Worm (Caenorhabditis elegans) whole organism, L2 larva: Measurements from ENCODE around the gene F58B4.7.

ENCODE experiments used
- ZK546.5 ChIP-seq: sonication (generic microtip); optimal IDR thresholded peaks from 2 replicates; lab custom pipeline; 2017; ENCODE audit warnings: missing biosample characterization, missing genetic modification characterization
- ama-1 ChIP-seq: fragments of 150-350 bp; optimal IDR thresholded peaks from 2 replicates; lab custom pipeline; 2018; ENCODE audit warnings: inconsistent platforms
- elt-3 ChIP-seq: sonication (generic microtip); optimal IDR thresholded peaks from 2 replicates; lab custom pipeline; 2017; ENCODE audit warnings: missing biosample characterization, missing genetic modification characterization
- nhr-237 ChIP-seq: fragments of 150-350 bp; optimal IDR thresholded peaks from 2 replicates; lab custom pipeline; 2014; ENCODE audit warnings: missing biosample characterization, missing genetic modification characterization
- nhr-25 ChIP-seq: fragments of 150-350 bp; sonication (generic microtip); optimal IDR thresholded peaks from 3 replicates; lab custom pipeline; 2014; ENCODE audit warnings: missing biosample characterization, missing genetic modification characterization
- snpc-4 ChIP-seq: fragments of 150-350 bp; optimal IDR thresholded peaks from 2 replicates; lab custom pipeline; 2014; ENCODE audit warnings: missing biosample characterization, missing genetic modification characterization
- unc-39 ChIP-seq: fragments of 150-350 bp; optimal IDR thresholded peaks from 2 replicates; lab custom pipeline; 2014; ENCODE audit warnings: missing biosample characterization, missing genetic modification characterization
- ztf-11 ChIP-seq: sonication (generic microtip); optimal IDR thresholded peaks from 2 replicates; lab custom pipeline; 2017; ENCODE audit warnings: missing biosample characterization, missing genetic modification characterization
- ztf-4 ChIP-seq: fragments of 150-350 bp; optimal IDR thresholded peaks from 2 replicates; lab custom pipeline; 2014; ENCODE audit warnings: missing biosample characterization, missing genetic modification characterization

ce11 chrV:10903748-10904147, 19.4 kb downstream of the F58B4.7 start, which contains the start of gene F32D8.15:
- TF ChIP-seq unc-39 (tag; lab: Kevin White, UChicago) (no peak), elt-3 (tag; lab: Kevin White, UChicago) (no peak), ztf-11 (tag; lab: Kevin White, UChicago) (no peak), nhr-237 (tag; lab: Kevin White, UChicago) (no peak), ZK546.5 (no peak), nhr-25 (no peak), ztf-4 (tag; lab: Kevin White, UChicago) (no peak), snpc-4 (no peak), ama-1 (lab: Kevin White, UChicago) (no peak)
